Fruit fly (Drosophila melanogaster) whole organism, adult: ENCODE measurements around the gene CG3397.

Experiments used
- CG12768 ChIP-seq: fragments of 200-800 bp; sonication (Bioruptor generic); optimal IDR thresholded peaks from 2 replicates; lab custom pipeline; 2017; ENCODE audit warnings: missing biosample characterization, missing genetic modification characterization, mild to moderate bottlenecking, moderate library complexity, missing genetic modification reagents
- CG14711 ChIP-seq: fragments of 200-800 bp; sonication (Bioruptor generic); optimal IDR thresholded peaks from 2 replicates; lab custom pipeline; 2018; ENCODE audit warnings: missing biosample characterization, mild to moderate bottlenecking, missing genetic modification characterization, moderate library complexity
- CG1620 ChIP-seq: fragments of 200-800 bp; sonication (Bioruptor generic); optimal IDR thresholded peaks from 2 replicates; lab custom pipeline; 2016; ENCODE audit warnings: missing biosample characterization, missing genetic modification characterization
- CG33017 ChIP-seq: fragments of 200-800 bp; sonication (Bioruptor generic); optimal IDR thresholded peaks from 2 replicates; lab custom pipeline; 2018; ENCODE audit warnings: missing biosample characterization, mild to moderate bottlenecking, missing genetic modification characterization, moderate library complexity
- CG7101 ChIP-seq: fragments of 200-800 bp; sonication (Bioruptor generic); optimal IDR thresholded peaks from 2 replicates; lab custom pipeline; 2018; ENCODE audit warnings: missing biosample characterization, mild to moderate bottlenecking, missing genetic modification characterization, moderate library complexity
- Clk ChIP-seq: fragments of 200-800 bp; sonication (Bioruptor generic); optimal IDR thresholded peaks from 2 replicates; lab custom pipeline; 2017; ENCODE audit warnings: missing biosample characterization, missing genetic modification characterization
- Crg-1 ChIP-seq: fragments of 200-800 bp; sonication (Bioruptor generic); optimal IDR thresholded peaks from 2 replicates; lab custom pipeline; 2016; ENCODE audit warnings: missing biosample characterization, missing genetic modification characterization
- Hr96 ChIP-seq: fragments of 200-800 bp; sonication (Bioruptor generic); optimal IDR thresholded peaks from 2 replicates; lab custom pipeline; 2016; ENCODE audit warnings: missing biosample characterization, missing genetic modification characterization
- Mnt ChIP-seq: fragments of 200-800 bp; sonication (Bioruptor generic); optimal IDR thresholded peaks from 2 replicates; lab custom pipeline; 2016; ENCODE audit warnings: missing biosample characterization, mild to moderate bottlenecking, missing genetic modification characterization
- cic ChIP-seq: fragments of 200-800 bp; sonication (Bioruptor generic); optimal IDR thresholded peaks from 2 replicates; lab custom pipeline; 2017; ENCODE audit warnings: missing biosample characterization, mild to moderate bottlenecking, missing genetic modification characterization, moderate library complexity
- kay ChIP-seq: fragments of 200-800 bp; sonication (Bioruptor generic); peaks from one replicate; lab custom pipeline; 2016; ENCODE audit warnings: missing biosample characterization, missing genetic modification characterization, borderline replicate concordance
- pad ChIP-seq: fragments of 200-800 bp; sonication (Bioruptor generic); optimal IDR thresholded peaks from 3 replicates; lab custom pipeline; 2017; ENCODE audit warnings: missing biosample characterization, missing genetic modification characterization, mild to moderate bottlenecking, moderate library complexity, missing genetic modification reagents
- tj ChIP-seq: fragments of 200-800 bp; sonication (Bioruptor generic); optimal IDR thresholded peaks from 3 replicates; lab custom pipeline; 2017; ENCODE audit warnings: missing biosample characterization, mild to moderate bottlenecking, missing genetic modification characterization, moderate library complexity

DNA sequence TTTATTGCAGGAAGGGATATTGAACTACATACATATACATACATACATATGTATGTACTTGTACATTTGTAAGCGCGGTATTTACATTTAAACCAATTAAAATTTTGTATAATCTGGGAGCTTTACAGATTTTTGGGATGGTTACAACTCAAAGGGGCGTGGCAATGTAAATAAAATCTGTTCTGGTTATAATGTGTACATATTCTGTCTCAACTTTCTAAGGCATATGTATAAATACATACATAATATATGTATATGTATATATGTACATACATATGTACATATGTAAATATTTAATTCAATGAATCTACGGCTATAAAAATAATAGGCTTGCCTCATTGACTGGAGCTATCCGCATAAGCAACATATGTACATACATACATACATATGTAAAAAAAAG is 27.0 kb downstream of the CG3397 start:
- TF ChIP-seq Crg-1 (GFP tag; lab: Kevin White, UChicago) (no peak), CG7101 (tag; lab: Kevin White, UChicago) (no peak), CG12768 (GFP tag; lab: Kevin White, UChicago) (no peak), CG14711 (no peak), Hr96 (GFP tag; lab: Kevin White, UChicago) (no peak), Mnt (no peak), CG1620 (GFP tag; lab: Kevin White, UChicago) (no peak), cic (GFP tag; lab: Kevin White, UChicago) (no peak), CG33017 (tag; lab: Kevin White, UChicago) (no peak), pad (GFP tag; lab: Kevin White, UChicago) (no peak), kay (GFP tag; lab: Kevin White, UChicago) (no peak), tj (no peak), Clk (GFP tag; lab: Kevin White, UChicago) (no peak)
